Worm (Caenorhabditis elegans): Measurements from ENCODE around the gene F18A12.2.

F18A12.2 gene

ce11 chrII:3395484-3395883, 19.2 kb upstream of the F18A12.2 start, which contains the start of gene nep-20:
Gene nep-20 (minus strand): TSS chrII:3395584.
- TF ChIP-seq ceh-22 (tag; optimal IDR thresholded peaks at IDR 0.05) (no peak), T23F11.4 (GFP tag; optimal IDR thresholded peaks at IDR 0.05) (no peak), unc-3 (GFP tag; conservative IDR thresholded peaks at IDR 0.05) (no peak), unc-3 (tag; optimal IDR thresholded peaks at IDR 0.05) (no peak), hlh-13 (GFP tag; optimal IDR thresholded peaks at IDR 0.05) (no peak), ceh-48 (tag; optimal IDR thresholded peaks at IDR 0.05) (no peak), elt-4 (tag; optimal IDR thresholded peaks at IDR 0.05) (no peak), unc-55 (GFP tag; optimal IDR thresholded peaks at IDR 0.05) (no peak), hlh-6 (tag; optimal IDR thresholded peaks at IDR 0.05) (no peak)

DNA sequence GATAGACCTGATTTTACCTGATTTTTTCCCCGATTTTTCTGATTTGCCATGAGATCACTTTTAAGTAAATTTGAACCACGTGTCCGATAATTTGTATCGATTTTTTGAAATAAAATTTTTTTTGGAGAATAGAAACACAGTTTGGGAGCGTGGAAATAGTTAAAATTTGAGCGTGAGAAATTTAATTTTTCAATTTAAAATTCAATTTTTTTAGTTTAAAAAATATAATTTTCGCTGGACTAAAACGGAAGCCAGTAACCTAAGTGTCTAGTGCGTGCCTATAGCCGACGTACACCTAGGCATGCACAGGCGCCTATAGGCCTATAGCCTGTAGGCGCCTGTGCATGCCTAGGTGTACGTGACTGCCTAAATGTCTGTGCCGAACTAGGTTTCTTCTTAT, 15.4 kb upstream of the F18A12.2 start, which contains the start of gene nep-9:
TSS of gene nep-9 (minus strand) at position 101 of the 400 bp plus-strand sequence.
- TF ChIP-seq ceh-6 (GFP tag; optimal IDR thresholded peaks at IDR 0.05) (no peak), pha-2 (tag; optimal IDR thresholded peaks at IDR 0.05) (no peak), npax-4 (tag; optimal IDR thresholded peaks at IDR 0.05) (no peak), ttx-3 (tag; optimal IDR thresholded peaks at IDR 0.05) (no peak), C08G9.2 (tag; optimal IDR thresholded peaks at IDR 0.05) (no peak), madf-2 (tag; optimal IDR thresholded peaks at IDR 0.05) (no peak), ceh-14 (tag; optimal IDR thresholded peaks at IDR 0.05) (no peak), K09A11.1 (tag; optimal IDR thresholded peaks at IDR 0.05; ENCODE audit: insufficient read depth) (no peak), unc-86 (tag; optimal IDR thresholded peaks at IDR 0.05) (no peak), ceh-45 (GFP tag; IDR thresholded peaks at IDR 0.05) (no peak), ceh-22 (tag; optimal IDR thresholded peaks at IDR 0.05) (no peak), fkh-6 (tag; optimal IDR thresholded peaks at IDR 0.05) (no peak), ceh-24 (tag; optimal IDR thresholded peaks at IDR 0.05) (no peak), nhr-232 (tag; optimal IDR thresholded peaks at IDR 0.05) (no peak)

ce11 chrII:3402854-3403253, 11.8 kb upstream of the F18A12.2 start, which contains the start of gene nep-10:
Gene nep-10 (minus strand): TSS chrII:3402954.
- no peak for TF ChIP-seq zip-5 (tag; optimal IDR thresholded peaks at IDR 0.05)
- no peak for TF ChIP-seq unc-3 (GFP tag; conservative IDR thresholded peaks at IDR 0.05)
- no peak for TF ChIP-seq unc-3 (tag; optimal IDR thresholded peaks at IDR 0.05)
- no peak for TF ChIP-seq ceh-30 (tag; optimal IDR thresholded peaks at IDR 0.05)
- TF ChIP-seq T23F11.4 (GFP tag; optimal IDR thresholded peaks at IDR 0.05): no peak
- TF ChIP-seq nfya-1 (tag; optimal IDR thresholded peaks at IDR 0.05): no peak
- no peak for TF ChIP-seq elt-4 (tag; optimal IDR thresholded peaks at IDR 0.05)
- TF ChIP-seq hlh-15 (tag; optimal IDR thresholded peaks at IDR 0.05): no peak
- no peak for TF ChIP-seq fkh-10 (GFP tag; optimal IDR thresholded peaks at IDR 0.05)
- no peak for TF ChIP-seq unc-42 (tag; optimal IDR thresholded peaks at IDR 0.05)
- TF ChIP-seq eyg-1 (tag; optimal IDR thresholded peaks at IDR 0.05): no peak
- no peak for TF ChIP-seq ceh-48 (tag; optimal IDR thresholded peaks at IDR 0.05)
- no peak for TF ChIP-seq ceh-2 (tag; optimal IDR thresholded peaks at IDR 0.05)
- TF ChIP-seq dmd-4 (tag; optimal IDR thresholded peaks at IDR 0.05; ENCODE audit: borderline replicate concordance): no peak
- TF ChIP-seq ttx-3 (tag; optimal IDR thresholded peaks at IDR 0.05): no peak

DNA sequence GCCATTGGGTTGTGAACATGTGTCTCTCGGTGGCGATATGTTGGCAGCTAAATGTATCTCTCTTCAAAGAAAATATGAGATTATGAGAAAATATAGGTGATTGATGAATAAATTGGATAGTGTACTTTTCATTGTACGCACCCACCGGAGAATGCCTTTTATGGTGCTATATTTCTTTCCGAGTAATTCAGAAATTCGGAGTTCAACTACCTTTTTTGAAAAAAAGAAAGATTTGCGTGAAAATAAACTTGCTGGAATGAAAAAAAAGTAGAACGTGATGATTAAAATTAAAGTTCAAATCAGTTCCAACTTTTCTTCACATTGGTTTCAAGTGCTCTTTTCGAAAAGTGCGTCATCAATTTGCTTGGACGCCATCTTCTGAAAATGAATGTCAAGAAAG, 11.1 kb upstream of the F18A12.2 start, which contains the start of gene nep-8:
TSS of gene nep-8 (plus strand) at position 301 of the 400 bp plus-strand sequence.
- TF ChIP-seq pha-2 (tag; optimal IDR thresholded peaks at IDR 0.05) (no peak), pax-1 (tag; optimal IDR thresholded peaks at IDR 0.05) (no peak), tbx-2 (tag; optimal IDR thresholded peaks at IDR 0.05) (no peak), fax-1 (tag; optimal IDR thresholded peaks at IDR 0.05) (no peak), dve-1 (tag; optimal IDR thresholded peaks at IDR 0.05) (no peak), ttx-3 (tag; optimal IDR thresholded peaks at IDR 0.05) (no peak), sox-2 (GFP tag; IDR thresholded peaks at IDR 0.05) (no peak), ahr-1 (tag; optimal IDR thresholded peaks at IDR 0.05) (no peak)
